Fruit fly (Drosophila melanogaster) whole organism, embryonic: ENCODE measurements around the gene cic.
A peak's percentile ranks its signal among the peaks of the same experiment; 100 is the strongest.

Experiments used
- Atf-2 ChIP-seq: fragments of 200-800 bp; sonication (Bioruptor generic); optimal IDR thresholded peaks from 2 replicates; lab custom pipeline; 2016; ENCODE audit warnings: missing biosample characterization, missing genetic modification characterization
- BtbVII ChIP-seq: fragments of 200-800 bp; sonication (Bioruptor generic); optimal IDR thresholded peaks from 3 replicates; lab custom pipeline; 2017; ENCODE audit warnings: missing biosample characterization, mild to moderate bottlenecking, missing genetic modification characterization
- CG10979 ChIP-seq: fragments of 200-800 bp; sonication (Bioruptor generic); optimal IDR thresholded peaks from 2 replicates; lab custom pipeline; 2018; ENCODE audit warnings: missing biosample characterization, mild to moderate bottlenecking, missing genetic modification characterization, moderate library complexity
- CG13287 ChIP-seq: fragments of 200-800 bp; sonication (Bioruptor generic); IDR thresholded peaks from 2 replicates; pipeline ENCODE4 v1.3.6; 2022; ENCODE audit warnings: missing biosample characterization, missing genetic modification characterization; ENCODE audit not compliant: partially characterized antibody
- CG14965 ChIP-seq: fragments of 200-800 bp; sonication (Bioruptor generic); optimal IDR thresholded peaks from 2 replicates; lab custom pipeline; 2016; ENCODE audit warnings: missing biosample characterization, missing genetic modification characterization, borderline replicate concordance
- CG16779 ChIP-seq: fragments of 200-800 bp; sonication (Bioruptor generic); IDR thresholded peaks from 2 replicates; pipeline ENCODE4 v1.3.6; 2022; ENCODE audit warnings: missing biosample characterization, missing genetic modification characterization
- CG18262 ChIP-seq: fragments of 200-800 bp; optimal IDR thresholded peaks from 3 replicates; lab custom pipeline; 2019; ENCODE audit warnings: missing biosample characterization, mild to moderate bottlenecking, missing genetic modification characterization, moderate library complexity
- CG30431 ChIP-seq: fragments of 200-800 bp; sonication (Bioruptor generic); optimal IDR thresholded peaks from 2 replicates; lab custom pipeline; 2017; ENCODE audit warnings: missing biosample characterization, missing genetic modification characterization
- CG34224 ChIP-seq: fragments of 200-800 bp; sonication (Bioruptor generic); IDR thresholded peaks from 3 replicates; pipeline ENCODE4 v1.3.6; 2022; ENCODE audit warnings: missing biosample characterization, missing genetic modification characterization; ENCODE audit not compliant: partially characterized antibody
- CG5245 ChIP-seq: fragments of 200-800 bp; sonication (Bioruptor generic); optimal IDR thresholded peaks from 3 replicates; lab custom pipeline; 2016; ENCODE audit warnings: missing biosample characterization, missing genetic modification characterization
- CG6175 ChIP-seq: fragments of 200-800 bp; sonication (Bioruptor generic); IDR thresholded peaks from 3 replicates; pipeline ENCODE4 v1.3.6; 2022; ENCODE audit warnings: missing biosample characterization, missing genetic modification characterization
- CG8281 ChIP-seq: fragments of 200-800 bp; sonication (Bioruptor generic); optimal IDR thresholded peaks from 2 replicates; lab custom pipeline; 2018; ENCODE audit warnings: missing biosample characterization, mild to moderate bottlenecking, missing genetic modification characterization, moderate library complexity
- CG8478 ChIP-seq: fragments of >200 bp; optimal IDR thresholded peaks from 2 replicates; lab custom pipeline; 2018
- CG9437 ChIP-seq: fragments of 200-800 bp; sonication (Bioruptor generic); optimal IDR thresholded peaks from 2 replicates; lab custom pipeline; 2018; ENCODE audit warnings: missing biosample characterization, mild to moderate bottlenecking, missing genetic modification characterization
- CkIIα-i1 ChIP-seq: fragments of 200-800 bp; sonication (Bioruptor generic); IDR thresholded peaks from 2 replicates; pipeline ENCODE4 v1.3.6; 2022; ENCODE audit warnings: missing biosample characterization, missing genetic modification characterization
- Dbx ChIP-seq: fragments of 200-800 bp; sonication (Bioruptor generic); IDR thresholded peaks from 3 replicates; pipeline ENCODE4 v1.3.6; 2022; ENCODE audit warnings: missing biosample characterization, missing genetic modification characterization
- Dp ChIP-seq: fragments of 200-800 bp; sonication (Bioruptor generic); optimal IDR thresholded peaks from 2 replicates; lab custom pipeline; 2018; ENCODE audit warnings: missing biosample characterization, mild to moderate bottlenecking, missing genetic modification characterization, moderate library complexity
- ERR ChIP-seq: fragments of 200-800 bp; sonication (Bioruptor generic); optimal IDR thresholded peaks from 2 replicates; lab custom pipeline; 2016; ENCODE audit warnings: missing biosample characterization, missing genetic modification characterization
- Elba2 ChIP-seq: fragments of 200-800 bp; sonication (Bioruptor generic); optimal IDR thresholded peaks from 3 replicates; lab custom pipeline; 2016; ENCODE audit warnings: missing biosample characterization, missing genetic modification characterization
- Ets65A ChIP-seq: fragments of 200-800 bp; sonication (Bioruptor generic); peaks from one replicate; lab custom pipeline; 2016; ENCODE audit warnings: missing biosample characterization, missing genetic modification characterization
- H15 ChIP-seq: fragments of 200-800 bp; sonication (Bioruptor generic); IDR thresholded peaks from 3 replicates; pipeline ENCODE4 v1.3.6; 2022; ENCODE audit warnings: missing biosample characterization, missing genetic modification characterization
- Hmx ChIP-seq: fragments of 200-800 bp; sonication (Bioruptor generic); optimal IDR thresholded peaks from 2 replicates; lab custom pipeline; 2016; ENCODE audit warnings: missing biosample characterization, missing genetic modification characterization
- Hr51 ChIP-seq, 2 experiments: fragments of 200-800 bp; sonication (Bioruptor generic); optimal IDR thresholded peaks; 2 replicates in 1 of 2; 3 replicates in 1 of 2; lab custom pipeline; 2016 to 2018; ENCODE audit warnings: missing biosample characterization in 2 of 2, missing genetic modification characterization in 2 of 2, mild to moderate bottlenecking in 1 of 2, moderate library complexity in 1 of 2
- Jarid2 ChIP-seq: fragments of 200-800 bp; sonication (Bioruptor generic); optimal IDR thresholded peaks from 3 replicates; lab custom pipeline; 2017; ENCODE audit warnings: mild to moderate bottlenecking, missing biosample characterization, missing genetic modification reagents, missing genetic modification characterization
- Mes4 ChIP-seq: fragments of 200-800 bp; sonication (Bioruptor generic); optimal IDR thresholded peaks from 2 replicates; lab custom pipeline; 2016; ENCODE audit warnings: missing biosample characterization, missing genetic modification characterization
- NC2α ChIP-seq: fragments of 200-800 bp; sonication (Bioruptor generic); optimal IDR thresholded peaks from 2 replicates; lab custom pipeline; 2016; ENCODE audit warnings: missing biosample characterization, missing genetic modification characterization
- NFAT ChIP-seq: fragments of 200-800 bp; sonication (Bioruptor generic); IDR thresholded peaks from 2 replicates; pipeline ENCODE4 v1.3.6; 2022; ENCODE audit warnings: missing biosample characterization, missing genetic modification characterization
- NK7.1 ChIP-seq: fragments of 200-800 bp; sonication (Bioruptor generic); optimal IDR thresholded peaks from 3 replicates; lab custom pipeline; 2016; ENCODE audit warnings: missing biosample characterization, missing genetic modification characterization
- Tbp ChIP-seq: fragments of >200 bp; optimal IDR thresholded peaks from 2 replicates; lab custom pipeline; 2018; ENCODE audit warnings: missing biosample characterization, missing genetic modification characterization
- ac ChIP-seq: fragments of 200-800 bp; sonication (Bioruptor generic); optimal IDR thresholded peaks from 3 replicates; lab custom pipeline; 2017; ENCODE audit warnings: missing biosample characterization, mild to moderate bottlenecking, missing genetic modification characterization
- aop ChIP-seq: fragments of 200-800 bp; sonication (Bioruptor generic); IDR thresholded peaks from 2 replicates; pipeline ENCODE4 v1.3.6; 2022; ENCODE audit warnings: missing biosample characterization, missing genetic modification characterization
- ato ChIP-seq: fragments of 200-800 bp; sonication (Bioruptor generic); IDR thresholded peaks from 2 replicates; pipeline ENCODE4 v1.3.6; 2022; ENCODE audit warnings: missing biosample characterization, missing genetic modification characterization; ENCODE audit not compliant: partially characterized antibody
- bigmax ChIP-seq: fragments of 200-800 bp; sonication (Bioruptor generic); optimal IDR thresholded peaks from 2 replicates; lab custom pipeline; 2018; ENCODE audit warnings: missing biosample characterization, mild to moderate bottlenecking, missing genetic modification characterization
- bowl ChIP-seq: fragments of 200-800 bp; sonication (Bioruptor generic); IDR thresholded peaks from 2 replicates; pipeline ENCODE4 v1.3.6; 2022; ENCODE audit warnings: missing biosample characterization, missing genetic modification characterization
- cato ChIP-seq: fragments of 200-800 bp; sonication (Bioruptor generic); optimal IDR thresholded peaks from 2 replicates; lab custom pipeline; 2016; ENCODE audit warnings: missing biosample characterization, missing genetic modification characterization, borderline replicate concordance
- chinmo ChIP-seq: fragments of 200-800 bp; sonication (Bioruptor generic); IDR thresholded peaks from 4 replicates; pipeline ENCODE4 v1.3.6; 2022; ENCODE audit warnings: missing biosample characterization, missing genetic modification characterization; ENCODE audit not compliant: partially characterized antibody
- cwo ChIP-seq: fragments of 200-800 bp; sonication (Bioruptor generic); optimal IDR thresholded peaks from 3 replicates; lab custom pipeline; 2017; ENCODE audit warnings: missing biosample characterization, missing genetic modification characterization, mild to moderate bottlenecking, moderate library complexity, missing genetic modification reagents
- grn ChIP-seq: fragments of 200-800 bp; sonication (Bioruptor generic); optimal IDR thresholded peaks from 3 replicates; lab custom pipeline; 2017; ENCODE audit warnings: missing biosample characterization, missing genetic modification characterization
- her ChIP-seq: fragments of 200-800 bp; sonication (Bioruptor generic); optimal IDR thresholded peaks from 2 replicates; lab custom pipeline; 2016; ENCODE audit warnings: missing biosample characterization, missing genetic modification characterization
- lab ChIP-seq: fragments of 200-800 bp; sonication (Bioruptor generic); optimal IDR thresholded peaks from 3 replicates; lab custom pipeline; 2017; ENCODE audit warnings: missing biosample characterization, missing genetic modification characterization, mild to moderate bottlenecking, moderate library complexity, missing genetic modification reagents
- oc ChIP-seq: fragments of 200-800 bp; sonication (Bioruptor generic); optimal IDR thresholded peaks from 2 replicates; lab custom pipeline; 2018; ENCODE audit warnings: missing biosample characterization, mild to moderate bottlenecking, missing genetic modification characterization, moderate library complexity
- phol ChIP-seq: fragments of 200-800 bp; sonication (Bioruptor generic); optimal IDR thresholded peaks from 3 replicates; lab custom pipeline; 2018; ENCODE audit warnings: missing biosample characterization, mild to moderate bottlenecking, missing genetic modification characterization, moderate library complexity
- pita ChIP-seq: fragments of 200-800 bp; sonication (Bioruptor generic); optimal IDR thresholded peaks from 2 replicates; lab custom pipeline; 2017; ENCODE audit warnings: missing biosample characterization, mild to moderate bottlenecking, missing genetic modification characterization
- prd ChIP-seq, 3 experiments: fragments of >200 bp in 2 of 3; fragments of 200-800 bp in 1 of 3; sonication (Bioruptor generic) in 1 of 3; optimal IDR thresholded peaks in 2 of 3; IDR thresholded peaks in 1 of 3; 2 replicates in 2 of 3; 3 replicates in 1 of 3; pipeline versions ENCODE4 v1.3.6 to Lab custom; 2017 to 2022; ENCODE audit warnings: missing biosample characterization in 1 of 3, missing genetic modification characterization in 1 of 3
- pros ChIP-seq: fragments of 200-800 bp; sonication (Bioruptor generic); optimal IDR thresholded peaks from 3 replicates; lab custom pipeline; 2019; ENCODE audit warnings: missing biosample characterization, mild to moderate bottlenecking, missing genetic modification characterization, moderate library complexity
- pzg ChIP-seq: fragments of 200-800 bp; sonication (Bioruptor generic); optimal IDR thresholded peaks from 3 replicates; lab custom pipeline; 2018; ENCODE audit warnings: missing biosample characterization, mild to moderate bottlenecking, missing genetic modification characterization, moderate library complexity
- sob ChIP-seq: fragments of 200-800 bp; sonication (Bioruptor generic); IDR thresholded peaks from 2 replicates; pipeline ENCODE4 v1.3.6; 2022; ENCODE audit warnings: missing biosample characterization, missing genetic modification characterization
- ssp ChIP-seq: fragments of 200-800 bp; sonication (Bioruptor generic); IDR thresholded peaks from 2 replicates; pipeline ENCODE4 v1.3.6; 2022; ENCODE audit warnings: missing biosample characterization, missing genetic modification characterization
- unpg ChIP-seq: fragments of 200-800 bp; sonication (Bioruptor generic); optimal IDR thresholded peaks from 3 replicates; lab custom pipeline; 2018; ENCODE audit warnings: missing biosample characterization, mild to moderate bottlenecking, missing genetic modification characterization, moderate library complexity
- vfl ChIP-seq: fragments of 200-800 bp; sonication (Bioruptor generic); optimal IDR thresholded peaks from 2 replicates; lab custom pipeline; 2016; ENCODE audit warnings: missing biosample characterization, missing genetic modification characterization

Gene cic

DNA sequence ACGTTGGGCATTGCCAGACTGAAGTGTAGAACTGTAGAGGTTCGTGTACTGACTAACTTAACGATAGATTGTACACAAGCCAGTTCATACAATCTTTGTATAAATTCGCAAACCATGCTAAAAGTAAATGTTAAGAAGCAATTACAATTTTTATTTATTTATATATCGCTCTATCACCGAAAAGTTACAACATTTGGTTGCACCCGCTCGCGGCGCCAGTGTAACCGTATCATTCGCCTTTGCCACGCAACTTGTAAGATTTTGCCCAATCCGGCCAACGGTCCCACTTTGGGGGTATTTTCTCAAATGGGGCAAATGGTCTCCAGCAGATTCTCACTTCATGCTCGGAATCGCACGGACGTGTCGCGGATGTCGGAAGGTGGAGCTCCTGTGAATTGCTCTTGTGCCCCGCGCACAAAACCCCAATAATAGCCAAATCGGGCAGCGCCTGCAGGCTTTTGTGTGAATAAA is at the start of gene cic (continued):
- TF ChIP-seq phol (tag; lab: Kevin White, UChicago) = peak; percentile 39
- TF ChIP-seq Jarid2 = peak; percentile 97
- TF ChIP-seq H15 (GFP tag; lab: Robert Waterston, UW) = no peak; the same call in 2 of the 3 replicates
- TF ChIP-seq CG13287 = peak; percentile 75
- TF ChIP-seq vfl = no peak
- TF ChIP-seq lab (GFP tag; lab: Kevin White, UChicago) = no peak
- no peak for TF ChIP-seq CG5245 (GFP tag; lab: Kevin White, UChicago)
- no peak; the same call in 1 of the 2 replicates for TF ChIP-seq aop
- no peak for TF ChIP-seq Ets65A (GFP tag; lab: Kevin White, UChicago)
- peak; percentile 42; the same call in 2 of the 3 replicates for TF ChIP-seq Dbx
- TF ChIP-seq cato = no peak
- TF ChIP-seq pros (GFP tag; lab: Kevin White, UChicago) = no peak
- TF ChIP-seq CG30431 (GFP tag; lab: Kevin White, UChicago) = no peak
- TF ChIP-seq unpg (GFP tag; lab: Kevin White, UChicago) = no peak
- no peak for TF ChIP-seq her (GFP tag; lab: Kevin White, UChicago)
- TF ChIP-seq CG6175 (GFP tag; lab: Robert Waterston, UW) = no peak
- TF ChIP-seq CG9437 (GFP tag; lab: Kevin White, UChicago) = no peak
- no peak for TF ChIP-seq CG8281 (tag; lab: Kevin White, UChicago)
- no peak for TF ChIP-seq Mes4 (GFP tag; lab: Kevin White, UChicago)
- no peak for TF ChIP-seq CG8478 (lab: Kevin White, UChicago)
- no peak for TF ChIP-seq CG14965
- TF ChIP-seq bigmax (GFP tag; lab: Kevin White, UChicago) = no peak
- TF ChIP-seq ERR = no peak
- no peak for TF ChIP-seq CG10979 (tag; lab: Kevin White, UChicago)
- TF ChIP-seq prd (optimal IDR thresholded peaks at IDR 0.05; lab: Kevin White, UChicago) = no peak
- TF ChIP-seq prd (GFP tag; IDR thresholded peaks at IDR 0.05; lab: Robert Waterston, UW) = no peak
- no peak for TF ChIP-seq cwo (GFP tag; lab: Kevin White, UChicago)
- TF ChIP-seq chinmo (GFP tag; lab: Robert Waterston, UW) = 0 out of 4 replicates have a peak, but pooled peaks have one; percentile 54
- TF ChIP-seq ac = no peak
- peak; percentile 75 for TF ChIP-seq pita (GFP tag; lab: Kevin White, UChicago)
- TF ChIP-seq NFAT (GFP tag; lab: Robert Waterston, UW) = no peak
- no peak for TF ChIP-seq CG18262
- TF ChIP-seq oc (tag; lab: Kevin White, UChicago) = no peak
- no peak for TF ChIP-seq grn
- no peak for TF ChIP-seq Hr51 (GFP tag; optimal IDR thresholded peaks at IDR 0.05; lab: Kevin White, UChicago)
- no peak for TF ChIP-seq NC2α (GFP tag; lab: Kevin White, UChicago)
- TF ChIP-seq Elba2 (GFP tag; lab: Kevin White, UChicago) = no peak
- peak; percentile 89 for TF ChIP-seq pzg (GFP tag; lab: Kevin White, UChicago)
- no peak for TF ChIP-seq bowl (GFP tag; lab: Robert Waterston, UW)
- no peak for TF ChIP-seq Hmx (GFP tag; lab: Kevin White, UChicago)
- no peak for TF ChIP-seq Tbp
- TF ChIP-seq sob = peak; percentile 49; the same call in 1 of the 2 replicates
- TF ChIP-seq ato (GFP tag; lab: Robert Waterston, UW) = peak; percentile 6; the same call in 1 of the 2 replicates
- no peak for TF ChIP-seq NK7.1
- no peak for TF ChIP-seq ssp (GFP tag; lab: Robert Waterston, UW)
- TF ChIP-seq CG16779 (GFP tag; lab: Robert Waterston, UW) = no peak
- TF ChIP-seq CkIIα-i1 (GFP tag; lab: Robert Waterston, UW) = no peak
- no peak for TF ChIP-seq BtbVII (GFP tag; lab: Kevin White, UChicago)
- no peak for TF ChIP-seq Atf-2
- TF ChIP-seq CG34224 (GFP tag; lab: Robert Waterston, UW) = peak; percentile 44; the same call in 2 of the 3 replicates
- TF ChIP-seq Dp (GFP tag; lab: Kevin White, UChicago) = peak; percentile 34
